Worm (Caenorhabditis elegans): ENCODE data around the gene F42G4.5.

ce11 chrII:13030051-13030437 lies 43.2 kb upstream of the F42G4.5 start:
- no peak for TF ChIP-seq hmg-4 (GFP tag; optimal IDR thresholded peaks at IDR 0.05)
- TF ChIP-seq ets-7 (tag; optimal IDR thresholded peaks at IDR 0.05) = no peak
- no peak for TF ChIP-seq sea-1 (GFP tag; conservative IDR thresholded peaks at IDR 0.05)
- TF ChIP-seq B0310.2 (tag; optimal IDR thresholded peaks at IDR 0.05) = no peak
- TF ChIP-seq ama-1 (optimal IDR thresholded peaks at IDR 0.05) = no peak
- no peak for TF ChIP-seq hmbx-1 (tag; optimal IDR thresholded peaks at IDR 0.05)
- no peak for TF ChIP-seq flt-1 (GFP tag; IDR thresholded peaks at IDR 0.05)
- no peak for TF ChIP-seq aly-1 (tag; optimal IDR thresholded peaks at IDR 0.05)
- no peak for TF ChIP-seq tbx-37 (GFP tag; conservative IDR thresholded peaks at IDR 0.05)

All from whole organism, early embryonic.